Worm (Caenorhabditis elegans) whole organism, L4 larva: ENCODE data around the gene irg-4.

Source experiments
- F10B5.3 ChIP-seq: sonication (generic microtip); optimal IDR thresholded peaks from 2 replicates; lab custom pipeline; 2016; ENCODE audit warnings: mild to moderate bottlenecking, missing genetic modification characterization, missing compliant biosample characterization
- F44E2.7 ChIP-seq: fragments of 200-800 bp; sonication (Bioruptor generic); IDR thresholded peaks from 2 replicates; pipeline ENCODE4 v2.1.2; 2022; ENCODE audit warnings: missing genetic modification characterization, missing compliant biosample characterization
- T20F7.1 ChIP-seq: fragments of 200-800 bp; sonication (Bioruptor generic); optimal IDR thresholded peaks from 2 replicates; lab custom pipeline; 2018; ENCODE audit warnings: mild to moderate bottlenecking, missing genetic modification characterization, missing compliant biosample characterization
- T26A8.4 ChIP-seq: fragments of 200-800 bp; sonication (Bioruptor generic); IDR thresholded peaks from 2 replicates; pipeline ENCODE4 v1.3.6; 2022; ENCODE audit warnings: missing genetic modification characterization, missing compliant biosample characterization
- Y105C5A.15 ChIP-seq: fragments of 200-800 bp; sonication (Bioruptor generic); IDR thresholded peaks from 2 replicates; pipeline ENCODE4 v1.3.6; 2022; ENCODE audit warnings: missing genetic modification characterization, missing compliant biosample characterization
- Y75B8A.6 ChIP-seq: fragments of 200-800 bp; sonication (Bioruptor generic); IDR thresholded peaks from 2 replicates; pipeline ENCODE4 v1.3.6; 2022; ENCODE audit warnings: missing genetic modification reagents, missing genetic modification characterization, missing compliant biosample characterization
- ZK337.2 ChIP-seq: fragments of 200-800 bp; sonication (Bioruptor generic); IDR thresholded peaks from 2 replicates; pipeline ENCODE4 v1.3.6; 2022; ENCODE audit warnings: missing genetic modification reagents, missing genetic modification characterization, missing compliant biosample characterization
- ZK546.5 ChIP-seq, 2 experiments: sonication (generic microtip); optimal IDR thresholded peaks; 2 replicates each; lab custom pipeline; 2017; ENCODE audit warnings: missing biosample characterization in 2 of 2, missing genetic modification characterization in 2 of 2
- aha-1 ChIP-seq: fragments of 150-350 bp; peaks from one replicate; lab custom pipeline; 2014; ENCODE audit warnings: missing biosample characterization, missing genetic modification characterization
- ama-1 ChIP-seq: fragments of 150-350 bp; optimal IDR thresholded peaks from 2 replicates; lab custom pipeline; 2014; ENCODE audit warnings: inconsistent platforms, mixed read lengths
- attf-4 ChIP-seq: sonication (generic microtip); optimal IDR thresholded peaks from 3 replicates; lab custom pipeline; 2017; ENCODE audit warnings: missing biosample characterization, missing genetic modification characterization
- ceh-28 ChIP-seq: fragments of 150-350 bp; optimal IDR thresholded peaks from 2 replicates; lab custom pipeline; 2014; ENCODE audit warnings: missing biosample characterization, missing genetic modification reagents, missing genetic modification characterization
- ceh-82 ChIP-seq: sonication (generic microtip); optimal IDR thresholded peaks from 2 replicates; lab custom pipeline; 2017; ENCODE audit warnings: missing biosample characterization, missing genetic modification characterization
- ces-1 ChIP-seq: fragments of 150-350 bp; sonication (generic microtip); optimal IDR thresholded peaks from 4 replicates; lab custom pipeline; 2014; ENCODE audit warnings: missing biosample characterization, missing genetic modification reagents, missing genetic modification characterization
- daf-19 ChIP-seq: fragments of 200-800 bp; sonication (Bioruptor generic); conservative IDR thresholded peaks from 2 replicates; pipeline ENCODE4 v1.3.6; 2022; ENCODE audit warnings: missing genetic modification characterization, missing compliant biosample characterization
- daf-8 ChIP-seq: fragments of 200-800 bp; sonication (Bioruptor generic); IDR thresholded peaks from 2 replicates; pipeline ENCODE4 v1.3.6; 2022; ENCODE audit warnings: missing genetic modification characterization, missing compliant biosample characterization
- dmd-6 ChIP-seq: fragments of 200-800 bp; sonication (Bioruptor generic); IDR thresholded peaks from 2 replicates; pipeline ENCODE4 v1.3.6; 2022; ENCODE audit warnings: missing genetic modification reagents, missing genetic modification characterization, missing compliant biosample characterization
- dmd-8 ChIP-seq: fragments of 200-800 bp; sonication (Bioruptor generic); IDR thresholded peaks from 2 replicates; pipeline ENCODE4 v1.3.6; 2022; ENCODE audit warnings: missing genetic modification characterization, missing compliant biosample characterization
- dpl-1 ChIP-seq: fragments of 150-350 bp; optimal IDR thresholded peaks from 2 replicates; lab custom pipeline; 2014; ENCODE audit warnings: missing biosample characterization, missing genetic modification reagents, missing genetic modification characterization
- fos-1 ChIP-seq: fragments of 150-350 bp; optimal IDR thresholded peaks from 2 replicates; lab custom pipeline; 2014; ENCODE audit warnings: missing biosample characterization, missing genetic modification characterization
- hif-1 ChIP-seq, 2 experiments: sonication (generic microtip); optimal IDR thresholded peaks; 2 replicates each; lab custom pipeline; 2016 to 2017; ENCODE audit warnings: missing compliant biosample characterization in 2 of 2, missing genetic modification characterization in 2 of 2, missing genetic modification reagents in 2 of 2, missing genotype in 2 of 2, mild to moderate bottlenecking in 1 of 2
- hlh-11 ChIP-seq: fragments of 200-800 bp; sonication (Bioruptor generic); optimal IDR thresholded peaks from 2 replicates; lab custom pipeline; 2018; ENCODE audit warnings: mild to moderate bottlenecking, missing genetic modification characterization, missing compliant biosample characterization
- hlh-30 ChIP-seq: sonication (generic microtip); optimal IDR thresholded peaks from 2 replicates; lab custom pipeline; 2017; ENCODE audit warnings: antibody characterized with exemption, mild to moderate bottlenecking, missing genetic modification characterization, missing compliant biosample characterization; ENCODE audit not compliant: insufficient read depth
- lin-13 ChIP-seq: fragments of 150-350 bp; optimal IDR thresholded peaks from 2 replicates; lab custom pipeline; 2014; ENCODE audit warnings: missing biosample characterization, missing genetic modification reagents, missing genetic modification characterization
- lin-15B ChIP-seq: fragments of 150-350 bp; sonication (generic microtip); optimal IDR thresholded peaks from 3 replicates; lab custom pipeline; 2014; ENCODE audit warnings: missing biosample characterization, missing genetic modification characterization
- lin-29 ChIP-seq: fragments of 200-800 bp; sonication (Bioruptor generic); IDR thresholded peaks from 2 replicates; pipeline ENCODE4 v1.3.6; 2022; ENCODE audit warnings: missing genetic modification reagents, missing genetic modification characterization, missing compliant biosample characterization
- lin-38 ChIP-seq: fragments of 200-800 bp; sonication (Bioruptor generic); IDR thresholded peaks from 2 replicates; pipeline ENCODE4 v1.3.6; 2022; ENCODE audit warnings: missing genetic modification reagents, missing genetic modification characterization, missing compliant biosample characterization
- mep-1 ChIP-seq: fragments of 150-350 bp; sonication (generic microtip); optimal IDR thresholded peaks from 3 replicates; lab custom pipeline; 2014; ENCODE audit warnings: missing biosample characterization, missing genetic modification characterization
- mes-2 ChIP-seq: sonication (generic microtip); optimal IDR thresholded peaks from 2 replicates; lab custom pipeline; 2016; ENCODE audit warnings: missing genotype, mild to moderate bottlenecking, missing genetic modification characterization, missing compliant biosample characterization; ENCODE audit not compliant: poor library complexity, severe bottlenecking
- mxl-3 ChIP-seq: fragments of 200-800 bp; sonication (Bioruptor generic); optimal IDR thresholded peaks from 2 replicates; lab custom pipeline; 2018; ENCODE audit warnings: mild to moderate bottlenecking, missing genetic modification characterization, missing compliant biosample characterization
- nhr-11 ChIP-seq: fragments of 150-350 bp; optimal IDR thresholded peaks from 2 replicates; lab custom pipeline; 2014; ENCODE audit warnings: missing biosample characterization, missing genetic modification characterization
- nhr-111 ChIP-seq: fragments of 200-800 bp; sonication (Bioruptor generic); optimal IDR thresholded peaks from 2 replicates; lab custom pipeline; 2018; ENCODE audit warnings: mild to moderate bottlenecking, missing genetic modification characterization, missing compliant biosample characterization
- nhr-28 ChIP-seq: fragments of 150-350 bp; optimal IDR thresholded peaks from 2 replicates; lab custom pipeline; 2014; ENCODE audit warnings: missing biosample characterization, missing genetic modification characterization
- nhr-42 ChIP-seq: fragments of 200-800 bp; sonication (Bioruptor generic); IDR thresholded peaks from 2 replicates; pipeline ENCODE4 v1.3.6; 2022; ENCODE audit warnings: missing genetic modification characterization, missing compliant biosample characterization
- nhr-6 ChIP-seq: fragments of 150-350 bp; optimal IDR thresholded peaks from 2 replicates; lab custom pipeline; 2014; ENCODE audit warnings: missing biosample characterization, missing genetic modification characterization
- nhr-77 ChIP-seq: fragments of 150-350 bp; optimal IDR thresholded peaks from 2 replicates; lab custom pipeline; 2014; ENCODE audit warnings: missing biosample characterization, missing genetic modification characterization
- pha-4 ChIP-seq, 2 experiments: fragments of 150-350 bp in 1 of 2; fragments of 200-800 bp in 1 of 2; sonication (Bioruptor generic) in 1 of 2; IDR thresholded peaks in 1 of 2; optimal IDR thresholded peaks in 1 of 2; 2 replicates each; pipeline versions ENCODE4 v1.3.6 to Lab custom; 2014 to 2022; ENCODE audit warnings: missing genetic modification characterization in 2 of 2, missing genetic modification reagents in 2 of 2, missing biosample characterization in 1 of 2, missing compliant biosample characterization in 1 of 2
- php-3 ChIP-seq: fragments of 200-800 bp; sonication (Bioruptor generic); IDR thresholded peaks from 2 replicates; pipeline ENCODE4 v1.3.6; 2022; ENCODE audit warnings: missing genetic modification reagents, missing genetic modification characterization, missing compliant biosample characterization
- rbr-2 ChIP-seq: sonication (generic microtip); optimal IDR thresholded peaks from 2 replicates; lab custom pipeline; 2016; ENCODE audit warnings: missing genotype, missing genetic modification characterization, missing compliant biosample characterization
- saeg-2 ChIP-seq: fragments of 200-800 bp; sonication (Bioruptor generic); IDR thresholded peaks from 2 replicates; pipeline ENCODE4 v1.3.6; 2022; ENCODE audit warnings: missing genetic modification reagents, missing genetic modification characterization, missing compliant biosample characterization
- set-16 ChIP-seq: fragments of 200-800 bp; sonication (Bioruptor generic); IDR thresholded peaks from 2 replicates; pipeline ENCODE4 v1.3.6; 2022; ENCODE audit warnings: missing genetic modification reagents, missing genetic modification characterization, missing compliant biosample characterization
- snpc-4 ChIP-seq: fragments of 150-350 bp; optimal IDR thresholded peaks from 2 replicates; lab custom pipeline; 2014; ENCODE audit warnings: missing biosample characterization, missing genetic modification characterization
- spr-1 ChIP-seq: sonication (generic microtip); optimal IDR thresholded peaks from 2 replicates; lab custom pipeline; 2016; ENCODE audit warnings: mild to moderate bottlenecking, missing genetic modification characterization, missing compliant biosample characterization
- unc-130 ChIP-seq: sonication (generic microtip); optimal IDR thresholded peaks from 2 replicates; lab custom pipeline; 2016; ENCODE audit warnings: missing genetic modification reagents, missing genetic modification characterization, missing compliant biosample characterization
- unc-62 ChIP-seq, 3 experiments: fragments of 150-350 bp in 1 of 3; sonication (generic microtip); optimal IDR thresholded peaks in 2 of 3; peaks in 1 of 3; 1 replicate in 1 of 3; 2 replicates in 2 of 3; lab custom pipeline; 2014 to 2017; ENCODE audit warnings: missing biosample characterization in 3 of 3, missing genetic modification characterization in 3 of 3, missing genetic modification reagents in 3 of 3, missing genotype in 1 of 3
- vab-7 ChIP-seq: fragments of 200-800 bp; sonication (Bioruptor generic); IDR thresholded peaks from 2 replicates; pipeline ENCODE4 v1.3.6; 2022; ENCODE audit warnings: missing genetic modification reagents, missing genetic modification characterization, missing compliant biosample characterization
- zag-1 ChIP-seq: fragments of 150-350 bp; optimal IDR thresholded peaks from 2 replicates; lab custom pipeline; 2014; ENCODE audit warnings: missing biosample characterization, missing genetic modification characterization
- zfp-3 ChIP-seq: fragments of 200-800 bp; sonication (Bioruptor generic); conservative IDR thresholded peaks from 2 replicates; pipeline ENCODE4 v1.3.6; 2022; ENCODE audit warnings: missing genetic modification reagents, missing genetic modification characterization, missing compliant biosample characterization
- zip-2 ChIP-seq: fragments of 150-350 bp; optimal IDR thresholded peaks from 2 replicates; lab custom pipeline; 2014; ENCODE audit warnings: missing biosample characterization, missing genetic modification characterization

irg-4 gene

DNA sequence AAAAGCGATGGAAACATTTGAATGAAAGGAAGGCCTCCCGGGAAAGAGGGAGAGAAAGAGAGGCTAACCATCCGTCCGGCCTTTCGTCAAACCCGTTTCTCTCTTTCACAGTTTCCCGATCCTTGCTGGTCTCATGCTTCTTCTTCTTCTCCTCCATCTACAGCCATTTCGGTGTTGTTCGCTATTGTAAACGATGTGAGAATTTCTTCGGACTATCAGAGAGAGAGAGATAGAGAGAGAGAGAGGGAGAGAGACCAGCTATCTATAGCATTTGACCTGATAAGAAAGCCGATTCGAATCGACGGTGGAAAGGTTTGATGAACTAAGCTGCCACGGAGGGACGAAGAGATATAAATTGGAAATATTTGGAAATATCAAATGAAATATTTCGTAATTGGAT lies 32.2 kb upstream of the irg-4 start:
- peak; percentile 55 for TF ChIP-seq mxl-3 (GFP tag; lab: Kevin White, UChicago)
- TF ChIP-seq aha-1: peak; percentile 95
- TF ChIP-seq F10B5.3 (tag; lab: Kevin White, UChicago): no peak
- peak; percentile 32 for TF ChIP-seq nhr-28 (tag; lab: Kevin White, UChicago)
- peak; percentile 40 for TF ChIP-seq hlh-11 (tag; lab: Kevin White, UChicago)
- TF ChIP-seq snpc-4 (tag; lab: Kevin White, UChicago): no peak
- TF ChIP-seq hlh-30 (tag; lab: Kevin White, UChicago): peak; percentile 19
- TF ChIP-seq, all 104 proteins: peak for 5

DNA sequence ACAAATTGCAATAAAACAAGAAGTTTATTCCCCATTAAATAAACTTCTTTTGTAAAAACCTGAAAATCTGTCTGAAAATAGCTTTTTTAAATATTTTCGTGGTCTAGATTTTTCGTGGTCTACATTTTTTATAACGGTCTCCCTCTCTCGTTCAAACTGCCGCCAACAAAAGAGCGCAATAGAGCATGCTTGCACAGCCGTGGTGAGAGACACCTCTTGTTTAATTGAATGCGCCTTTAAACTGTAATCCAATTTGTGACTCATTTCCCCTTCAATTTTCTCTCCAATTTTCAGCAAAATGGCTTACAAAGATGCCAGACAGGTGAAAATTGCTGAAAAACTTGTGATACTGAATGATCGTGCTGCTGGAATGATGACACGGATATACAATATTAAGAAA lies 31.5 kb upstream of the irg-4 start, which contains the start of gene gex-3:
Gene gex-3 (plus strand): TSS at position 295 of the 400 bp plus-strand sequence.
- peak; percentile 59 for TF ChIP-seq nhr-77
- TF ChIP-seq dmd-8: no peak
- TF ChIP-seq daf-19 (GFP tag; lab: Robert Waterston, UW): 0 out of 2 replicates have a peak, but pooled peaks have one; percentile 32
- TF ChIP-seq zag-1: no peak
- no peak for TF ChIP-seq saeg-2 (GFP tag; lab: Robert Waterston, UW)
- peak; percentile 56 for TF ChIP-seq T26A8.4 (GFP tag; lab: Robert Waterston, UW)
- TF ChIP-seq nhr-6: peak; percentile 86
- TF ChIP-seq Y75B8A.6 (GFP tag; lab: Robert Waterston, UW): no peak
- TF ChIP-seq lin-29 (GFP tag; lab: Robert Waterston, UW): no peak
- peak; percentile 30; the same call in 1 of the 2 replicates for TF ChIP-seq dmd-6 (GFP tag; lab: Robert Waterston, UW)
- TF ChIP-seq attf-4 (tag; lab: Kevin White, UChicago): no peak
- no peak for TF ChIP-seq ama-1 (lab: Kevin White, UChicago)
- TF ChIP-seq lin-15B (tag; lab: Kevin White, UChicago): peak; percentile 61
- TF ChIP-seq unc-130 (GFP tag; lab: Kevin White, UChicago): peak; percentile 71
- TF ChIP-seq spr-1 (tag; lab: Kevin White, UChicago): no peak
- peak in 1 of 2 experiments; percentile 78 for TF ChIP-seq unc-62 (GFP tag; optimal IDR thresholded peaks at IDR 0.05 in 1 of 2; lab: Kevin White, UChicago)
- no peak for TF ChIP-seq unc-62 (tag; optimal IDR thresholded peaks at IDR 0.05; lab: Kevin White, UChicago)
- peak; percentile 81 for TF ChIP-seq mep-1
- no peak for TF ChIP-seq ZK337.2 (GFP tag; lab: Robert Waterston, UW)
- no peak for TF ChIP-seq nhr-42 (GFP tag; lab: Robert Waterston, UW)
- peak in 1 of 2 experiments; percentile 49 for TF ChIP-seq hif-1 (tag; optimal IDR thresholded peaks at IDR 0.05; lab: Kevin White, UChicago)
- no peak for TF ChIP-seq nhr-111
- TF ChIP-seq lin-13 (GFP tag; lab: Kevin White, UChicago): peak; percentile 87
- no peak for TF ChIP-seq zfp-3
- TF ChIP-seq pha-4 (GFP tag; IDR thresholded peaks at IDR 0.05; lab: Robert Waterston, UW): no peak
- TF ChIP-seq pha-4 (tag; optimal IDR thresholded peaks at IDR 0.05; lab: Kevin White, UChicago): peak; percentile 69
- TF ChIP-seq set-16: no peak
- TF ChIP-seq nhr-28 (tag; lab: Kevin White, UChicago): peak; percentile 43
- no peak for TF ChIP-seq ceh-28 (tag; lab: Kevin White, UChicago)
- no peak for TF ChIP-seq zip-2 (tag; lab: Kevin White, UChicago)
- peak; percentile 92 for TF ChIP-seq mes-2 (tag; lab: Kevin White, UChicago)
- TF ChIP-seq rbr-2 (tag; lab: Kevin White, UChicago): peak; percentile 54
- TF ChIP-seq ces-1 (GFP tag; lab: Kevin White, UChicago): peak; percentile 92
- TF ChIP-seq Y105C5A.15 (GFP tag; lab: Robert Waterston, UW): no peak
- peak; percentile 82 for TF ChIP-seq hlh-30 (tag; lab: Kevin White, UChicago)
- no peak for TF ChIP-seq F44E2.7 (GFP tag; lab: Robert Waterston, UW)
- peak; percentile 58 for TF ChIP-seq vab-7 (GFP tag; lab: Robert Waterston, UW)
- peak; percentile 97 for TF ChIP-seq lin-38 (GFP tag; lab: Robert Waterston, UW)
- peak; percentile 2 for TF ChIP-seq nhr-11 (tag; lab: Kevin White, UChicago)
- no peak for TF ChIP-seq F10B5.3 (tag; lab: Kevin White, UChicago)
- TF ChIP-seq daf-8 (GFP tag; lab: Robert Waterston, UW): no peak
- TF ChIP-seq T20F7.1 (GFP tag; lab: Kevin White, UChicago): no peak
- TF ChIP-seq fos-1 (tag; lab: Kevin White, UChicago): no peak
- TF ChIP-seq php-3: no peak
- TF ChIP-seq ceh-82: no peak
- peak; percentile 91 for TF ChIP-seq dpl-1 (GFP tag; lab: Kevin White, UChicago)
- peak in 1 of 2 experiments; percentile 55 for TF ChIP-seq ZK546.5 (tag; optimal IDR thresholded peaks at IDR 0.05; lab: Kevin White, UChicago)
